Fruit fly (Drosophila melanogaster) whole organism, pupa: ENCODE measurements around the gene CG9497.

Experiments used
- CG10348 ChIP-seq: fragments of 200-800 bp; sonication (Bioruptor generic); IDR thresholded peaks from 2 replicates; pipeline ENCODE4 v1.3.6; 2022; ENCODE audit warnings: missing biosample characterization, missing genetic modification characterization
- CG12605 ChIP-seq: fragments of 200-800 bp; sonication (Bioruptor generic); IDR thresholded peaks from 2 replicates; pipeline ENCODE4 v1.3.6; 2022; ENCODE audit warnings: missing biosample characterization, missing genetic modification characterization
- CG13204 ChIP-seq: fragments of 200-800 bp; sonication (Bioruptor generic); optimal IDR thresholded peaks from 2 replicates; lab custom pipeline; 2018; ENCODE audit warnings: missing biosample characterization, mild to moderate bottlenecking, missing genetic modification characterization, moderate library complexity
- CG14655 ChIP-seq: fragments of 200-800 bp; sonication (Bioruptor generic); optimal IDR thresholded peaks from 3 replicates; lab custom pipeline; 2017; ENCODE audit warnings: mild to moderate bottlenecking, missing biosample characterization, missing genetic modification reagents, missing genetic modification characterization
- CG15710 ChIP-seq: fragments of 200-800 bp; sonication (Bioruptor generic); optimal IDR thresholded peaks from 2 replicates; lab custom pipeline; 2018; ENCODE audit warnings: missing biosample characterization, mild to moderate bottlenecking, missing genetic modification characterization, moderate library complexity
- CG17806 ChIP-seq: fragments of 200-800 bp; sonication (Bioruptor generic); optimal IDR thresholded peaks from 2 replicates; lab custom pipeline; 2018; ENCODE audit warnings: missing biosample characterization, mild to moderate bottlenecking, missing genetic modification characterization, moderate library complexity
- CG32121 ChIP-seq: fragments of 200-800 bp; sonication (Bioruptor generic); IDR thresholded peaks from 2 replicates; pipeline ENCODE4 v1.3.6; 2022; ENCODE audit warnings: missing biosample characterization, missing genetic modification characterization
- CG34367 ChIP-seq: fragments of 200-800 bp; sonication (Bioruptor generic); optimal IDR thresholded peaks from 2 replicates; lab custom pipeline; 2018; ENCODE audit warnings: missing biosample characterization, mild to moderate bottlenecking, missing genetic modification characterization
- CG4496 ChIP-seq: fragments of 200-800 bp; sonication (Bioruptor generic); IDR thresholded peaks from 3 replicates; pipeline ENCODE4 v1.3.6; 2022; ENCODE audit warnings: missing biosample characterization, missing genetic modification characterization
- CG8159 ChIP-seq: fragments of 200-800 bp; sonication (Bioruptor generic); optimal IDR thresholded peaks from 3 replicates; lab custom pipeline; 2018; ENCODE audit warnings: missing biosample characterization, mild to moderate bottlenecking, missing genetic modification characterization, moderate library complexity
- CG8301 ChIP-seq: fragments of 200-800 bp; sonication (Bioruptor generic); optimal IDR thresholded peaks from 2 replicates; lab custom pipeline; 2018; ENCODE audit warnings: missing biosample characterization, mild to moderate bottlenecking, missing genetic modification characterization
- CG9948 ChIP-seq: fragments of 200-800 bp; sonication (Bioruptor generic); optimal IDR thresholded peaks from 2 replicates; lab custom pipeline; 2018; ENCODE audit warnings: missing biosample characterization, mild to moderate bottlenecking, missing genetic modification characterization, moderate library complexity
- D1 ChIP-seq: fragments of 200-800 bp; sonication (Bioruptor generic); optimal IDR thresholded peaks from 2 replicates; lab custom pipeline; 2018; ENCODE audit warnings: missing biosample characterization, mild to moderate bottlenecking, missing genetic modification characterization, moderate library complexity
- EcR ChIP-seq: fragments of 200-800 bp; sonication (Bioruptor generic); optimal IDR thresholded peaks from 3 replicates; lab custom pipeline; 2019; ENCODE audit warnings: missing biosample characterization, missing genetic modification characterization, mild to moderate bottlenecking, moderate library complexity, missing genetic modification reagents
- Ets98B ChIP-seq: fragments of 200-800 bp; sonication (Bioruptor generic); IDR thresholded peaks from 2 replicates; pipeline ENCODE4 v1.3.6; 2022; ENCODE audit warnings: missing biosample characterization, missing genetic modification characterization
- Pif1A ChIP-seq: fragments of 200-800 bp; sonication (Bioruptor generic); optimal IDR thresholded peaks from 3 replicates; lab custom pipeline; 2016; ENCODE audit warnings: missing biosample characterization, missing genetic modification characterization
- Pif1B ChIP-seq: fragments of 200-800 bp; sonication (Bioruptor generic); optimal IDR thresholded peaks from 3 replicates; lab custom pipeline; 2016; ENCODE audit warnings: missing biosample characterization, missing genetic modification characterization
- Snoo ChIP-seq: fragments of 200-800 bp; sonication (Bioruptor generic); optimal IDR thresholded peaks from 3 replicates; lab custom pipeline; 2017; ENCODE audit warnings: missing biosample characterization, mild to moderate bottlenecking, missing genetic modification characterization, inconsistent platforms
- fd96Ca ChIP-seq: fragments of 200-800 bp; sonication (Bioruptor generic); IDR thresholded peaks from 3 replicates; pipeline ENCODE4 v1.3.6; 2022; ENCODE audit warnings: missing biosample characterization, missing genetic modification characterization
- gl ChIP-seq: fragments of 200-800 bp; sonication (Bioruptor generic); optimal IDR thresholded peaks from 2 replicates; lab custom pipeline; 2018; ENCODE audit warnings: missing biosample characterization, mild to moderate bottlenecking, missing genetic modification characterization
- rn ChIP-seq: fragments of 200-800 bp; sonication (Bioruptor generic); IDR thresholded peaks from 2 replicates; pipeline ENCODE4 v1.3.6; 2022; ENCODE audit warnings: missing biosample characterization, missing genetic modification characterization

The CG9497 gene

DNA sequence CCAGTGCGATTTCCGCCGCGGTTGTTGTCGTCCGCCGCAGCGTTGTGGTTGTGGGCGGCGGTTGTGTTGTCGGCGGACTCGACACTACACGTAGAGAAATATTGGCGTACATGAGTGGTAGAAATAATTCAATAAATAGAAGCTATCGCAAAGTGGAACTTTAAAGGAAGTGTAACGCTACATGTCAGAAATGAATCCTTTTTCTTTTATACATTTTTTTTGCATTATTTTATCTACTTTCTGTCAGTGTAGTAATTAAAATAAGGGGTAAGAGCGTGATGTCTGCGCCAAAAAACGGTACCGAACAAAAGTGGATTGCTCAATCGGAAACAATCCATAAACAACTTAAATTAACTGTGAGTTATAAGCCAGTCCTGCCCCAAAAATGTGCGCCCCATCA, 31.0 kb upstream of the CG9497 start:
- no peak for TF ChIP-seq Pif1B (GFP tag; lab: Kevin White, UChicago)
- no peak for TF ChIP-seq Ets98B (GFP tag; lab: Robert Waterston, UW)
- TF ChIP-seq CG8159 (tag; lab: Kevin White, UChicago) = peak; percentile 6
- no peak for TF ChIP-seq CG34367 (tag; lab: Kevin White, UChicago)
- no peak for TF ChIP-seq CG13204
- no peak for TF ChIP-seq CG10348 (GFP tag; lab: Robert Waterston, UW)
- no peak for TF ChIP-seq gl (tag; lab: Kevin White, UChicago)
- TF ChIP-seq Snoo (tag; lab: Kevin White, UChicago) = no peak

- TF ChIP-seq fd96Ca (GFP tag; lab: Robert Waterston, UW) (no peak), CG12605 (GFP tag; lab: Robert Waterston, UW) (no peak), CG9948 (no peak)
Observed at dm6 chr2L:6373141-6373540, 24.9 kb upstream of the CG9497 start.

- TF ChIP-seq CG12605 (GFP tag; lab: Robert Waterston, UW) (no peak), D1 (tag; lab: Kevin White, UChicago) (no peak), CG10348 (GFP tag; lab: Robert Waterston, UW) (no peak), CG9948 (no peak), CG8159 (tag; lab: Kevin White, UChicago) (no peak), Ets98B (GFP tag; lab: Robert Waterston, UW) (no peak), CG17806 (tag; lab: Kevin White, UChicago) (no peak), CG32121 (GFP tag; lab: Robert Waterston, UW) (no peak), CG4496 (no peak), EcR (GFP tag; lab: Kevin White, UChicago) (no peak), rn (GFP tag; lab: Robert Waterston, UW) (no peak), CG8301 (tag; lab: Kevin White, UChicago) (no peak), fd96Ca (GFP tag; lab: Robert Waterston, UW) (no peak)
Observed at dm6 chr2L:6372088-6372487, 23.9 kb upstream of the CG9497 start, which contains the start of gene slam. TSS of gene slam (plus strand) at chr2L:6372388.

DNA sequence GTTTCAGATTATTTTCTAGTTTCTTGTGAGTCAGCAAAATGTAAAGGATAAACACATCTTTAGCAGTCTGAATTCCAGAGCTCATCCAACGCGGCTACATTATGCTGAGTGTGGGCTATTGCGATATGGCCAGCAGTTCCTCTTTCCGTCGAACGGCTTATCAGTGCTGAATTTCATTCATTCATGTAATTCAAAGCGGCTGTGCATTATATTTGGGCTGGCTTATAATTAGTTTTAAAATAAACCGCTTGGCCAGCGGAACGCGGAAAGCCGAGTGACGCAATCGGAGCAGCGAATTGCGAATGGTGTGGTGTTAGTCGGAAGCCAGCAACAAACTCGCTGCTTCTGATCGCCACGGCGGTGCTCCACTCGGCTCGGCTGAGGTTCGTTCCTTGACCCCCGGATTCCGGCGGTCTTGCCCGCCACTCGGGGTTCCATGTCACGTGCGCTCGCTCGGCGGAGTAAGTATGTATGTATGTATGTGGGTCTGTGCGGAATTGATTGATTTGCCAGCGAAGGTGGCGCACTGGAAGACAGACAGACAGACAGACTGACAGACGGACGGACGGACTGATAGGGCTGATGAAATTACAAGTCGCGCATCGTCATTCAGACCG, 22.9 kb upstream of the CG9497 start:
- TF ChIP-seq CG15710 = no peak
- TF ChIP-seq CG10348 (GFP tag; lab: Robert Waterston, UW) = no peak
- TF ChIP-seq Pif1A = no peak
- no peak for TF ChIP-seq CG13204
- no peak for TF ChIP-seq CG8301 (tag; lab: Kevin White, UChicago)
- TF ChIP-seq CG8159 (tag; lab: Kevin White, UChicago) = no peak
- TF ChIP-seq gl (tag; lab: Kevin White, UChicago) = no peak
- TF ChIP-seq Snoo (tag; lab: Kevin White, UChicago) = no peak
- TF ChIP-seq CG4496 = no peak
- no peak for TF ChIP-seq Pif1B (GFP tag; lab: Kevin White, UChicago)
- no peak for TF ChIP-seq D1 (tag; lab: Kevin White, UChicago)
- TF ChIP-seq CG17806 (tag; lab: Kevin White, UChicago) = no peak
- TF ChIP-seq Ets98B (GFP tag; lab: Robert Waterston, UW) = no peak

DNA sequence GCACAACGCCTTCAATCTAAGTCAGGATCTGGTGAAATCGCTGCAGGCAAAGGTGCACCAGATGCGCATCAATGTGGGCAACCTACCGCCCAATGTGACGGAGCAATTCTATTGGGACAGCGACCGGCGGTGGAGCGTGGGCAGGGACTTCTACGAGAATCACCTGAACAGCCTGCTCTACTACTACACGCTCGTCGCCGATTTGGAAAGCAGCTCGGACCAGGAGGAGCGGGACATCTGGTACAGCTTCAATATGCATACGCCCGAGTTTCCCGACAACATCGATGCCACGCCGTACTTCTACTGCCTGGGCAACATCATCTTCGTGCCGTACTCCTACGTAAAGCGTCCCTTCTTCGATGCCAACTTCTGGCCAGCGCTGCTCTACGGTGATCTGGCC, 21.1 kb upstream of the CG9497 start:
- TF ChIP-seq Snoo (tag; lab: Kevin White, UChicago) (no peak), Pif1A (no peak), CG34367 (tag; lab: Kevin White, UChicago) (no peak), rn (GFP tag; lab: Robert Waterston, UW) (no peak), CG13204 (no peak), CG10348 (GFP tag; lab: Robert Waterston, UW) (no peak), Ets98B (GFP tag; lab: Robert Waterston, UW) (no peak), CG4496 (no peak), fd96Ca (GFP tag; lab: Robert Waterston, UW) (no peak), CG15710 (no peak)

dm6 chr2L:6367478-6367932, 19.3 kb upstream of the CG9497 start, which contains the start of gene Nepl4:
TSS of gene Nepl4 (plus strand) at chr2L:6367882.
- TF ChIP-seq CG32121 (GFP tag; lab: Robert Waterston, UW) = no peak
- TF ChIP-seq EcR (GFP tag; lab: Kevin White, UChicago) = no peak
- TF ChIP-seq CG8301 (tag; lab: Kevin White, UChicago) = no peak
- no peak for TF ChIP-seq fd96Ca (GFP tag; lab: Robert Waterston, UW)
- TF ChIP-seq CG14655 = no peak

- no peak for TF ChIP-seq CG13204
- no peak for TF ChIP-seq fd96Ca (GFP tag; lab: Robert Waterston, UW)
- TF ChIP-seq Snoo (tag; lab: Kevin White, UChicago) = no peak
- TF ChIP-seq EcR (GFP tag; lab: Kevin White, UChicago) = no peak
- TF ChIP-seq CG8159 (tag; lab: Kevin White, UChicago) = no peak
- no peak for TF ChIP-seq CG17806 (tag; lab: Kevin White, UChicago)
- no peak for TF ChIP-seq Pif1A
- no peak for TF ChIP-seq Pif1B (GFP tag; lab: Kevin White, UChicago)
- no peak for TF ChIP-seq CG8301 (tag; lab: Kevin White, UChicago)
Observed at dm6 chr2L:6366924-6367323, 18.7 kb upstream of the CG9497 start.
